Worm (Caenorhabditis elegans): ENCODE data around the gene snr-6.

- TF ChIP-seq ama-1 (optimal IDR thresholded peaks at IDR 0.05) (no peak), flt-1 (GFP tag; IDR thresholded peaks at IDR 0.05) (no peak), ceh-13 (GFP tag; optimal IDR thresholded peaks at IDR 0.05) (no peak), hmg-4 (GFP tag; optimal IDR thresholded peaks at IDR 0.05) (no peak), F13C5.2 (tag; optimal IDR thresholded peaks at IDR 0.05) (no peak), ceh-36 (tag; optimal IDR thresholded peaks at IDR 0.05) (no peak), aly-1 (tag; optimal IDR thresholded peaks at IDR 0.05) (no peak), ets-7 (tag; optimal IDR thresholded peaks at IDR 0.05) (no peak), B0310.2 (tag; optimal IDR thresholded peaks at IDR 0.05) (no peak), sea-1 (GFP tag; conservative IDR thresholded peaks at IDR 0.05) (no peak), tbx-37 (GFP tag; conservative IDR thresholded peaks at IDR 0.05) (no peak), scrt-1 (GFP tag; IDR thresholded peaks at IDR 0.05) (no peak), tbx-11 (GFP tag; IDR thresholded peaks at IDR 0.05) (no peak), tra-4 (tag; optimal IDR thresholded peaks at IDR 0.05) (no peak)
Observed at ce11 chrIII:12411668-12412067, 17.8 kb downstream of the snr-6 start.

Measured in whole organism, early embryonic.